Fruit fly (Drosophila melanogaster) Kc167 (cell line): ENCODE measurements around the gene CG15177.

Experiments
- h ChIP-seq: fragments of >200 bp; optimal IDR thresholded peaks from 3 replicates; lab custom pipeline; 2018; ENCODE audit warnings: missing external identifiers
- insv ChIP-seq: fragments of >200 bp; optimal IDR thresholded peaks from 3 replicates; lab custom pipeline; 2018; ENCODE audit warnings: missing external identifiers
- psq ChIP-seq: fragments of >200 bp; optimal IDR thresholded peaks from 2 replicates; lab custom pipeline; 2017; ENCODE audit warnings: missing external identifiers

dm6 chr3R:6668234-6668633, 39.1 kb upstream of the CG15177 start:
- TF ChIP-seq psq (lab: Kevin White, UChicago) (no peak), h (lab: Kevin White, UChicago) (no peak), insv (lab: Kevin White, UChicago) (no peak)
